Worm (Caenorhabditis elegans) whole organism, L3 larva: ENCODE results near the gene clec-123.

Source experiments
- ceh-82 ChIP-seq: fragments of 150-350 bp; optimal IDR thresholded peaks from 2 replicates; lab custom pipeline; 2014; ENCODE audit warnings: missing biosample characterization, missing genetic modification characterization
- egl-27 ChIP-seq: sonication (generic microtip); optimal IDR thresholded peaks from 4 replicates; lab custom pipeline; 2017; ENCODE audit warnings: missing biosample characterization, missing genetic modification reagents, missing genetic modification characterization
- elt-3 ChIP-seq, 3 experiments: fragments of 150-350 bp in 1 of 3; sonication (generic microtip) in 2 of 3; optimal IDR thresholded peaks; 2 replicates in 2 of 3; 4 replicates in 1 of 3; lab custom pipeline; 2014 to 2017; ENCODE audit warnings: missing biosample characterization in 3 of 3, missing genetic modification characterization in 3 of 3
- fkh-10 ChIP-seq: sonication (generic microtip); optimal IDR thresholded peaks from 2 replicates; lab custom pipeline; 2017; ENCODE audit warnings: missing biosample characterization, missing genetic modification reagents, missing genetic modification characterization
- unc-62 ChIP-seq: fragments of 150-350 bp; sonication (generic microtip); optimal IDR thresholded peaks from 4 replicates; lab custom pipeline; 2014; ENCODE audit warnings: missing biosample characterization, missing genetic modification reagents, missing genetic modification characterization
- zag-1 ChIP-seq: fragments of 150-350 bp; optimal IDR thresholded peaks from 2 replicates; lab custom pipeline; 2014; ENCODE audit warnings: missing biosample characterization, missing genetic modification characterization

DNA sequence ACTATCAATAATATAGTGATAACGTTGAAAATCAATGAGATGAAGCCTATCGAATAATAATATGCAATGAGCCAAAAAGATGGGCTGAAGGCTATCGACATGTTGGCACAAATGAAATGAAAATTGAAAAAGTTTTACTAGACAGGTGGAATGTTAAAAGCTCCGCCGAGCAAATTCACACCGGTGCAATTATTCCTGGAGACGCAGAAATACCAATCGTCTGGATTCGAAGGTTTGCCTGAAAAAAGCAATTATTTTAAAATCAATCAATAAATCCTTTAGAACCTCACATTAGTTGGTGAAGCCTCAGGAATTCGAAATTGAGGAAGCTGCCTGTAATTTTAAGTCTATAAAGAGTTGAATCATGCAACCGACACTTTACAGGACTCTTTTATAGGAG, 40.3 kb downstream of the clec-123 start, which contains the start of gene sri-32:
- TF ChIP-seq zag-1, result no peak
- no peak for TF ChIP-seq ceh-82 (tag; lab: Kevin White, UChicago)
- no peak for TF ChIP-seq egl-27 (tag; lab: Kevin White, UChicago)
- no peak for TF ChIP-seq unc-62 (GFP tag; lab: Kevin White, UChicago)
- TF ChIP-seq elt-3 (tag; optimal IDR thresholded peaks at IDR 0.05; lab: Kevin White, UChicago), result no peak
- no peak for TF ChIP-seq fkh-10 (GFP tag; lab: Kevin White, UChicago)
